Worm (Caenorhabditis elegans) whole organism, L4 larva: ENCODE results near the gene irld-17.

Source experiments
- F26F4.8 ChIP-seq: fragments of 200-800 bp; sonication (Bioruptor generic); conservative IDR thresholded peaks from 2 replicates; pipeline ENCODE4 v1.3.6; 2022; ENCODE audit warnings: missing genetic modification characterization, missing compliant biosample characterization
- F37D6.2 ChIP-seq: sonication (generic microtip); optimal IDR thresholded peaks from 2 replicates; lab custom pipeline; 2016; ENCODE audit warnings: mild to moderate bottlenecking, missing genetic modification characterization, missing compliant biosample characterization
- F44E2.7 ChIP-seq: fragments of 200-800 bp; sonication (Bioruptor generic); IDR thresholded peaks from 2 replicates; pipeline ENCODE4 v2.1.2; 2022; ENCODE audit warnings: missing genetic modification characterization, missing compliant biosample characterization
- R02D3.7 ChIP-seq: fragments of 150-350 bp; sonication (generic microtip); optimal IDR thresholded peaks from 3 replicates; lab custom pipeline; 2014; ENCODE audit warnings: missing biosample characterization, missing genetic modification characterization
- T20F7.1 ChIP-seq: fragments of 200-800 bp; sonication (Bioruptor generic); optimal IDR thresholded peaks from 2 replicates; lab custom pipeline; 2018; ENCODE audit warnings: mild to moderate bottlenecking, missing genetic modification characterization, missing compliant biosample characterization
- T26A8.4 ChIP-seq: fragments of 200-800 bp; sonication (Bioruptor generic); IDR thresholded peaks from 2 replicates; pipeline ENCODE4 v1.3.6; 2022; ENCODE audit warnings: missing genetic modification characterization, missing compliant biosample characterization
- Y105C5A.15 ChIP-seq: fragments of 200-800 bp; sonication (Bioruptor generic); IDR thresholded peaks from 2 replicates; pipeline ENCODE4 v1.3.6; 2022; ENCODE audit warnings: missing genetic modification characterization, missing compliant biosample characterization
- Y48G9A.11 ChIP-seq: fragments of 200-800 bp; sonication (Bioruptor generic); IDR thresholded peaks from 2 replicates; pipeline ENCODE4 v1.3.6; 2022; ENCODE audit warnings: missing genetic modification reagents, missing genetic modification characterization, missing compliant biosample characterization
- Y75B8A.6 ChIP-seq: fragments of 200-800 bp; sonication (Bioruptor generic); IDR thresholded peaks from 2 replicates; pipeline ENCODE4 v1.3.6; 2022; ENCODE audit warnings: missing genetic modification reagents, missing genetic modification characterization, missing compliant biosample characterization
- ZK546.5 ChIP-seq, 2 experiments: sonication (generic microtip); optimal IDR thresholded peaks; 2 replicates each; lab custom pipeline; 2017; ENCODE audit warnings: missing biosample characterization in 2 of 2, missing genetic modification characterization in 2 of 2
- aly-2 ChIP-seq: sonication (generic microtip); optimal IDR thresholded peaks from 2 replicates; lab custom pipeline; 2018; ENCODE audit warnings: missing biosample characterization, missing genetic modification characterization
- attf-4 ChIP-seq: sonication (generic microtip); optimal IDR thresholded peaks from 3 replicates; lab custom pipeline; 2017; ENCODE audit warnings: missing biosample characterization, missing genetic modification characterization
- ceh-44 ChIP-seq: fragments of 200-800 bp; sonication (Bioruptor generic); IDR thresholded peaks from 2 replicates; pipeline ENCODE4 v1.3.6; 2022; ENCODE audit warnings: missing genetic modification reagents, missing genetic modification characterization, missing compliant biosample characterization
- ces-1 ChIP-seq: fragments of 150-350 bp; sonication (generic microtip); optimal IDR thresholded peaks from 4 replicates; lab custom pipeline; 2014; ENCODE audit warnings: missing biosample characterization, missing genetic modification reagents, missing genetic modification characterization
- cey-2 ChIP-seq: sonication (generic microtip); optimal IDR thresholded peaks from 3 replicates; lab custom pipeline; 2017; ENCODE audit warnings: missing genetic modification characterization, mild to moderate bottlenecking, missing compliant biosample characterization, antibody characterized with exemption, borderline replicate concordance; ENCODE audit not compliant: insufficient read depth
- dmd-6 ChIP-seq: fragments of 200-800 bp; sonication (Bioruptor generic); IDR thresholded peaks from 2 replicates; pipeline ENCODE4 v1.3.6; 2022; ENCODE audit warnings: missing genetic modification reagents, missing genetic modification characterization, missing compliant biosample characterization
- dpl-1 ChIP-seq: fragments of 150-350 bp; optimal IDR thresholded peaks from 2 replicates; lab custom pipeline; 2014; ENCODE audit warnings: missing biosample characterization, missing genetic modification reagents, missing genetic modification characterization
- duxl-1 ChIP-seq: sonication (generic microtip); optimal IDR thresholded peaks from 2 replicates; lab custom pipeline; 2016; ENCODE audit warnings: mild to moderate bottlenecking, missing genetic modification characterization, moderate library complexity, missing compliant biosample characterization; ENCODE audit not compliant: poor library complexity
- egl-43 ChIP-seq: fragments of 200-800 bp; sonication (Bioruptor generic); IDR thresholded peaks from 2 replicates; pipeline ENCODE4 v1.3.6; 2022; ENCODE audit warnings: missing genetic modification reagents, missing genetic modification characterization, missing compliant biosample characterization
- jun-1 ChIP-seq: fragments of 150-350 bp; optimal IDR thresholded peaks from 2 replicates; lab custom pipeline; 2014; ENCODE audit warnings: missing biosample characterization, missing genetic modification reagents, missing genetic modification characterization
- lin-29 ChIP-seq: fragments of 200-800 bp; sonication (Bioruptor generic); IDR thresholded peaks from 2 replicates; pipeline ENCODE4 v1.3.6; 2022; ENCODE audit warnings: missing genetic modification reagents, missing genetic modification characterization, missing compliant biosample characterization
- lin-38 ChIP-seq: fragments of 200-800 bp; sonication (Bioruptor generic); IDR thresholded peaks from 2 replicates; pipeline ENCODE4 v1.3.6; 2022; ENCODE audit warnings: missing genetic modification reagents, missing genetic modification characterization, missing compliant biosample characterization
- lin-39 ChIP-seq: fragments of 150-350 bp; optimal IDR thresholded peaks from 2 replicates; lab custom pipeline; 2014; ENCODE audit warnings: missing biosample characterization, missing genetic modification reagents, missing genetic modification characterization
- lir-3 ChIP-seq: sonication (generic microtip); optimal IDR thresholded peaks from 2 replicates; lab custom pipeline; 2016; ENCODE audit warnings: mild to moderate bottlenecking, missing genetic modification characterization, missing compliant biosample characterization
- mdl-1 ChIP-seq, 2 experiments: fragments of 150-350 bp in 1 of 2; sonication (generic microtip) in 1 of 2; optimal IDR thresholded peaks; 2 replicates each; lab custom pipeline; 2014 to 2017; ENCODE audit warnings: missing biosample characterization in 2 of 2, missing genetic modification characterization in 2 of 2
- mdt-29 ChIP-seq: fragments of 200-800 bp; sonication (Bioruptor generic); IDR thresholded peaks from 2 replicates; pipeline ENCODE4 v1.3.6; 2022; ENCODE audit warnings: missing genetic modification reagents, missing genetic modification characterization, missing compliant biosample characterization
- mep-1 ChIP-seq: fragments of 150-350 bp; sonication (generic microtip); optimal IDR thresholded peaks from 3 replicates; lab custom pipeline; 2014; ENCODE audit warnings: missing biosample characterization, missing genetic modification characterization
- mes-2 ChIP-seq: sonication (generic microtip); optimal IDR thresholded peaks from 2 replicates; lab custom pipeline; 2016; ENCODE audit warnings: missing genotype, mild to moderate bottlenecking, missing genetic modification characterization, missing compliant biosample characterization; ENCODE audit not compliant: poor library complexity, severe bottlenecking
- mxl-3 ChIP-seq: fragments of 200-800 bp; sonication (Bioruptor generic); optimal IDR thresholded peaks from 2 replicates; lab custom pipeline; 2018; ENCODE audit warnings: mild to moderate bottlenecking, missing genetic modification characterization, missing compliant biosample characterization
- nhr-11 ChIP-seq: fragments of 150-350 bp; optimal IDR thresholded peaks from 2 replicates; lab custom pipeline; 2014; ENCODE audit warnings: missing biosample characterization, missing genetic modification characterization
- nhr-111 ChIP-seq: fragments of 200-800 bp; sonication (Bioruptor generic); optimal IDR thresholded peaks from 2 replicates; lab custom pipeline; 2018; ENCODE audit warnings: mild to moderate bottlenecking, missing genetic modification characterization, missing compliant biosample characterization
- nhr-237 ChIP-seq: sonication (generic microtip); optimal IDR thresholded peaks from 2 replicates; lab custom pipeline; 2017; ENCODE audit warnings: missing biosample characterization, missing genetic modification characterization
- nhr-41 ChIP-seq: fragments of 200-800 bp; sonication (Bioruptor generic); IDR thresholded peaks from 2 replicates; pipeline ENCODE4 v1.3.6; 2022; ENCODE audit warnings: missing genetic modification reagents, missing genetic modification characterization, missing compliant biosample characterization
- nhr-6 ChIP-seq: fragments of 150-350 bp; optimal IDR thresholded peaks from 2 replicates; lab custom pipeline; 2014; ENCODE audit warnings: missing biosample characterization, missing genetic modification characterization
- nhr-76 ChIP-seq: fragments of 150-350 bp; optimal IDR thresholded peaks from 2 replicates; lab custom pipeline; 2014; ENCODE audit warnings: missing biosample characterization, missing genetic modification characterization
- nhr-77 ChIP-seq: fragments of 150-350 bp; optimal IDR thresholded peaks from 2 replicates; lab custom pipeline; 2014; ENCODE audit warnings: missing biosample characterization, missing genetic modification characterization
- set-16 ChIP-seq: fragments of 200-800 bp; sonication (Bioruptor generic); IDR thresholded peaks from 2 replicates; pipeline ENCODE4 v1.3.6; 2022; ENCODE audit warnings: missing genetic modification reagents, missing genetic modification characterization, missing compliant biosample characterization
- snpc-4 ChIP-seq: fragments of 150-350 bp; optimal IDR thresholded peaks from 2 replicates; lab custom pipeline; 2014; ENCODE audit warnings: missing biosample characterization, missing genetic modification characterization
- spr-3 ChIP-seq: fragments of 200-800 bp; sonication (Bioruptor generic); optimal IDR thresholded peaks from 2 replicates; lab custom pipeline; 2018; ENCODE audit warnings: mild to moderate bottlenecking, missing genetic modification characterization, missing compliant biosample characterization
- unc-39 ChIP-seq: sonication (generic microtip); optimal IDR thresholded peaks from 2 replicates; lab custom pipeline; 2017; ENCODE audit warnings: missing biosample characterization, missing genetic modification characterization
- zip-2 ChIP-seq: fragments of 150-350 bp; optimal IDR thresholded peaks from 2 replicates; lab custom pipeline; 2014; ENCODE audit warnings: missing biosample characterization, missing genetic modification characterization
- ztf-11 ChIP-seq: fragments of 150-350 bp; optimal IDR thresholded peaks from 2 replicates; lab custom pipeline; 2014; ENCODE audit warnings: missing biosample characterization, missing genetic modification characterization
- ztf-7 ChIP-seq: fragments of 150-350 bp; optimal IDR thresholded peaks from 2 replicates; lab custom pipeline; 2014; ENCODE audit warnings: missing biosample characterization, missing genetic modification characterization

Gene irld-17

DNA sequence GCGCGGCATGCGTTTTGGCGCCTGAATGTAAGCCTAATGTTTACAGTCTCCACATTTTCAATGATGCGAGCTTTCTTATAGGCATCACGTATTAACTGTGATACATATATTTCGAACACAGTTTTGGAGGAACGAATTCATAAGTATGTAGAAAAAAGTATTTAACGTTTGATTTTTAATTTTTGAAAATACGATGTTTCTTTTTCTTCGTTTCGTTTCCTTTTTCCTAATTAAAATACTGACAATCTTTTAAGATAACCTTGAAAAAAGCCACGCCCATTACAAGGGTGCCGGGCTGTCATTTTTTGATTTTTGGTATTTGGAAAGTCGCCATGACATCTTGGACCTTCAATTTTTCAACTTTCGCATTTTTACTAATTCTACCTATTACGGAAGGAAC is 33.1 kb downstream of the irld-17 start, which contains the start of gene K04F1.9:
Gene K04F1.9, plus strand, starts transcription at position 301 of the 400 bp plus-strand sequence.
- no peak for TF ChIP-seq mxl-3 (GFP tag; lab: Kevin White, UChicago)
- no peak for TF ChIP-seq duxl-1 (tag; lab: Kevin White, UChicago)
- TF ChIP-seq aly-2: no peak
- TF ChIP-seq jun-1 (tag; lab: Kevin White, UChicago): no peak
- no peak for TF ChIP-seq mdl-1 (tag; optimal IDR thresholded peaks at IDR 0.05; lab: Kevin White, UChicago)
- no peak for TF ChIP-seq Y75B8A.6
- TF ChIP-seq unc-39 (tag; lab: Kevin White, UChicago): no peak
- TF ChIP-seq dpl-1 (GFP tag; lab: Kevin White, UChicago): no peak
- TF ChIP-seq, all 104 proteins: peak for 0

DNA sequence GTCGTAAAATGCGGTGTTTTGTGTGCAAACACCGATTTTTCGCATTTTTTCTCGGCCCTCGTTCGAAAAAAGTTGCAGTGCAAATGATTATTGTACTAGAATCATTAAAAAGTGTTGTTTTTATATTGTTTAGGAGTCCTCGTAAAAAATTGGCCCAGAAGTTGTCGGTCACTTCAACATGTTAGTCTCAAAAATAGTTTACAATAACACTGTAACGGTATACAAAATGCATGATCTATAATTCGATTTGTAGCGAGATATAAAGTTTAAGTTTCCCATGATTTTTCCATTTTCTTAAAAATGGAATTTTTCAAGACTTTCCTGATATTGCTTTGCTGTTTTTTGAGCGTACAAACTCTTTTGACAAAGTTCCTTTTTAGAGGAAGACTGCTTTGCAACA is 35.1 kb downstream of the irld-17 start, which contains the start of gene K04F1.8:
Gene K04F1.8, plus strand, starts transcription at position 301 of the 400 bp plus-strand sequence.
- no peak for TF ChIP-seq Y48G9A.11 (GFP tag; lab: Robert Waterston, UW)
- TF ChIP-seq attf-4 (tag; lab: Kevin White, UChicago): no peak
- TF ChIP-seq ztf-11 (tag; lab: Kevin White, UChicago): no peak
- no peak for TF ChIP-seq mes-2 (tag; lab: Kevin White, UChicago)
- TF ChIP-seq egl-43: no peak
- TF ChIP-seq nhr-237 (tag; lab: Kevin White, UChicago): no peak
- TF ChIP-seq R02D3.7 (tag; lab: Kevin White, UChicago): no peak
- no peak for TF ChIP-seq nhr-111 (GFP tag; lab: Kevin White, UChicago)
- no peak for TF ChIP-seq ces-1 (GFP tag; lab: Kevin White, UChicago)
- no peak for TF ChIP-seq nhr-77
- no peak for TF ChIP-seq aly-2
- TF ChIP-seq snpc-4: no peak
- no peak for TF ChIP-seq unc-39 (tag; lab: Kevin White, UChicago)
- TF ChIP-seq ztf-7 (tag; lab: Kevin White, UChicago): no peak
- no peak for TF ChIP-seq lin-39 (tag; lab: Kevin White, UChicago)
- TF ChIP-seq T20F7.1: no peak

DNA sequence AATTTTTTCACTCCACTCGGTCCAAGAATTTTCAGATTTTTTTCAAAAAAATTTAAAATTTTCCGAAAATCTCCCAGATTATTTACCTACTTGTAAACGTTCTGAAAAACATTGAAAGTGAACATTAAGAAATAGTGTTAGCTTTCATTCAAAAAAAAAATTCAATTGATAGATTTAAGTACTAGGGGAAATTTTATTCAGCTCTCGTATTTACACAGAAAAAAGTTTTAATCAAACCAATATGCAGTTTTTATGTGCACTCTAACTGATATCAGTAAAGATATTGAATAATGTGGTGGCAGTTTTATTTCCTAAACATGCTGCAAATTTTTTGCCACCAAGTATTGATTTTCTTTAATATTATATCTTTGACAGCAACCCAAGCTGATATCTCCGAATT is 36.4 kb downstream of the irld-17 start, which contains the start of gene irld-42:
Gene irld-42, plus strand, starts transcription at position 301 of the 400 bp plus-strand sequence.
- no peak for TF ChIP-seq mdt-29
- no peak for TF ChIP-seq unc-39 (tag; lab: Kevin White, UChicago)
- no peak for TF ChIP-seq ces-1 (GFP tag; lab: Kevin White, UChicago)
- no peak for TF ChIP-seq nhr-11
- TF ChIP-seq spr-3 (GFP tag; lab: Kevin White, UChicago): no peak
- no peak for TF ChIP-seq lin-39 (tag; lab: Kevin White, UChicago)
- TF ChIP-seq set-16: no peak
- TF ChIP-seq dmd-6 (GFP tag; lab: Robert Waterston, UW): no peak
- TF ChIP-seq T26A8.4: no peak
- TF ChIP-seq nhr-111 (GFP tag; lab: Kevin White, UChicago): no peak
- TF ChIP-seq ceh-44 (GFP tag; lab: Robert Waterston, UW): no peak
- no peak for TF ChIP-seq zip-2 (tag; lab: Kevin White, UChicago)
- TF ChIP-seq F37D6.2: no peak

- TF ChIP-seq ztf-7 (tag; lab: Kevin White, UChicago) (no peak), Y105C5A.15 (no peak), Y75B8A.6 (no peak), F44E2.7 (GFP tag; lab: Robert Waterston, UW) (no peak)
These were observed 46.4 kb downstream of the irld-17 start, which contains the start of gene srw-98 for ce11 chrV:1678228-1678627. Gene srw-98, minus strand, starts transcription at chrV:1678328.

- TF ChIP-seq jun-1 (tag; lab: Kevin White, UChicago): no peak
- no peak for TF ChIP-seq ZK546.5 (tag; optimal IDR thresholded peaks at IDR 0.05; lab: Kevin White, UChicago)
- no peak for TF ChIP-seq Y48G9A.11 (GFP tag; lab: Robert Waterston, UW)
- TF ChIP-seq dpl-1 (GFP tag; lab: Kevin White, UChicago): no peak
- no peak for TF ChIP-seq T26A8.4
- TF ChIP-seq nhr-41 (GFP tag; lab: Robert Waterston, UW): no peak
- no peak for TF ChIP-seq set-16
- no peak for TF ChIP-seq lin-29
- no peak for TF ChIP-seq F26F4.8 (GFP tag; lab: Robert Waterston, UW)
- no peak for TF ChIP-seq cey-2 (tag; lab: Kevin White, UChicago)
- TF ChIP-seq nhr-111 (GFP tag; lab: Kevin White, UChicago): no peak
- TF ChIP-seq lir-3 (tag; lab: Kevin White, UChicago): no peak
- no peak for TF ChIP-seq lin-38 (GFP tag; lab: Robert Waterston, UW)
- no peak for TF ChIP-seq nhr-6 (tag; lab: Kevin White, UChicago)
- TF ChIP-seq nhr-76 (tag; lab: Kevin White, UChicago): no peak
- no peak for TF ChIP-seq mep-1 (tag; lab: Kevin White, UChicago)
These were observed 49.0 kb downstream of the irld-17 start, which contains the start of gene srw-91 for ce11 chrV:1680770-1681169. Gene srw-91, minus strand, starts transcription at chrV:1680870.
